Fruit fly (Drosophila melanogaster) whole organism, embryonic: Measurements from ENCODE around the gene CG11374.

Experiments
- ATbp ChIP-seq: fragments of 200-800 bp; sonication (Bioruptor generic); optimal IDR thresholded peaks from 2 replicates; lab custom pipeline; 2017; ENCODE audit warnings: missing biosample characterization, mild to moderate bottlenecking, missing genetic modification characterization, missing genetic modification reagents
- CG10431 ChIP-seq: fragments of 200-800 bp; sonication (Bioruptor generic); optimal IDR thresholded peaks from 3 replicates; lab custom pipeline; 2018; ENCODE audit warnings: missing biosample characterization, mild to moderate bottlenecking, missing genetic modification characterization
- CG13624 ChIP-seq: fragments of 200-800 bp; sonication (Bioruptor generic); optimal IDR thresholded peaks from 2 replicates; lab custom pipeline; 2016; ENCODE audit warnings: missing biosample characterization, missing genetic modification characterization
- CG13894 ChIP-seq: fragments of 200-800 bp; sonication (Bioruptor generic); optimal IDR thresholded peaks from 3 replicates; lab custom pipeline; 2018; ENCODE audit warnings: missing biosample characterization, mild to moderate bottlenecking, missing genetic modification characterization, moderate library complexity
- CG14965 ChIP-seq: fragments of 200-800 bp; sonication (Bioruptor generic); optimal IDR thresholded peaks from 2 replicates; lab custom pipeline; 2016; ENCODE audit warnings: missing biosample characterization, missing genetic modification characterization, borderline replicate concordance
- CG15479 ChIP-seq: fragments of 200-800 bp; sonication (Bioruptor generic); optimal IDR thresholded peaks from 3 replicates; lab custom pipeline; 2019; ENCODE audit warnings: missing biosample characterization, mild to moderate bottlenecking, missing genetic modification characterization, moderate library complexity
- CG17328 ChIP-seq: fragments of 200-800 bp; sonication (Bioruptor generic); IDR thresholded peaks from 2 replicates; pipeline ENCODE4 v1.3.6; 2022; ENCODE audit warnings: missing biosample characterization, missing genetic modification characterization
- CG17361 ChIP-seq: fragments of 200-800 bp; sonication (Bioruptor generic); IDR thresholded peaks from 3 replicates; pipeline ENCODE4 v1.3.6; 2022; ENCODE audit warnings: missing biosample characterization, missing genetic modification characterization
- CG17568 ChIP-seq: fragments of 200-800 bp; sonication (Bioruptor generic); optimal IDR thresholded peaks from 2 replicates; lab custom pipeline; 2018; ENCODE audit warnings: missing biosample characterization, mild to moderate bottlenecking, missing genetic modification characterization, moderate library complexity
- CG18011 ChIP-seq: fragments of 200-800 bp; sonication (Bioruptor generic); optimal IDR thresholded peaks from 2 replicates; lab custom pipeline; 2017; ENCODE audit warnings: missing biosample characterization, missing genetic modification characterization, mild to moderate bottlenecking, moderate library complexity, missing genotype
- CG30020 ChIP-seq: fragments of 200-800 bp; optimal IDR thresholded peaks from 2 replicates; lab custom pipeline; 2019; ENCODE audit warnings: missing biosample characterization, mild to moderate bottlenecking, missing genetic modification characterization, moderate library complexity
- CG31441 ChIP-seq: fragments of 200-800 bp; sonication (Bioruptor generic); IDR thresholded peaks from 2 replicates; pipeline ENCODE4 v1.3.6; 2022; ENCODE audit warnings: missing biosample characterization, missing genetic modification characterization
- CG32532 ChIP-seq: fragments of 200-800 bp; sonication (Bioruptor generic); IDR thresholded peaks from 2 replicates; pipeline ENCODE4 v1.3.6; 2022; ENCODE audit warnings: missing biosample characterization, missing genetic modification characterization
- CG34224 ChIP-seq: fragments of 200-800 bp; sonication (Bioruptor generic); IDR thresholded peaks from 3 replicates; pipeline ENCODE4 v1.3.6; 2022; ENCODE audit warnings: missing biosample characterization, missing genetic modification characterization; ENCODE audit not compliant: partially characterized antibody
- CG3838 ChIP-seq: fragments of 200-800 bp; sonication (Bioruptor generic); optimal IDR thresholded peaks from 3 replicates; lab custom pipeline; 2016; ENCODE audit warnings: missing biosample characterization, missing genetic modification characterization
- CG6813 ChIP-seq: fragments of 200-800 bp; sonication (Bioruptor generic); optimal IDR thresholded peaks from 2 replicates; lab custom pipeline; 2017; ENCODE audit warnings: missing biosample characterization, missing genetic modification characterization, mild to moderate bottlenecking, moderate library complexity, missing genetic modification reagents
- CG7987 ChIP-seq: fragments of 200-800 bp; sonication (Bioruptor generic); optimal IDR thresholded peaks from 2 replicates; lab custom pipeline; 2018; ENCODE audit warnings: missing biosample characterization, mild to moderate bottlenecking, missing genetic modification characterization, moderate library complexity
- CG8290 ChIP-seq, 3 experiments: fragments of 200-800 bp; sonication (Bioruptor generic); optimal IDR thresholded peaks; 2 replicates each; lab custom pipeline; 2016 to 2019; ENCODE audit warnings: missing biosample characterization in 3 of 3, missing genetic modification characterization in 3 of 3, mild to moderate bottlenecking in 2 of 3, moderate library complexity in 1 of 3
- CG8765 ChIP-seq: fragments of 200-800 bp; sonication (Bioruptor generic); IDR thresholded peaks from 2 replicates; pipeline ENCODE4 v1.3.6; 2022; ENCODE audit warnings: missing biosample characterization, missing genetic modification characterization
- CkIIα-i1 ChIP-seq: fragments of 200-800 bp; sonication (Bioruptor generic); IDR thresholded peaks from 2 replicates; pipeline ENCODE4 v1.3.6; 2022; ENCODE audit warnings: missing biosample characterization, missing genetic modification characterization
- Dad ChIP-seq: fragments of 200-800 bp; sonication (Bioruptor generic); optimal IDR thresholded peaks from 3 replicates; lab custom pipeline; 2016; ENCODE audit warnings: missing biosample characterization, missing genetic modification characterization
- Dfd ChIP-seq, 2 experiments: fragments of >200 bp; optimal IDR thresholded peaks; 2 replicates each; lab custom pipeline; 2017; ENCODE audit warnings: missing biosample characterization in 2 of 2, missing genetic modification characterization in 2 of 2
- Gug ChIP-seq: fragments of 200-800 bp; sonication (Bioruptor generic); IDR thresholded peaks from 4 replicates; pipeline ENCODE4 v1.3.6; 2022; ENCODE audit warnings: missing biosample characterization, missing genetic modification characterization
- Hmr ChIP-seq: fragments of 200-800 bp; sonication (Bioruptor generic); optimal IDR thresholded peaks from 3 replicates; lab custom pipeline; 2017; ENCODE audit warnings: mild to moderate bottlenecking, missing biosample characterization, missing genetic modification reagents, missing genetic modification characterization
- Lim3 ChIP-seq: fragments of 200-800 bp; sonication (Bioruptor generic); IDR thresholded peaks from 2 replicates; pipeline ENCODE4 v1.3.6; 2022; ENCODE audit warnings: missing biosample characterization, missing genetic modification characterization
- Nf-YB ChIP-seq: fragments of 200-800 bp; sonication (Bioruptor generic); optimal IDR thresholded peaks from 3 replicates; lab custom pipeline; 2019; ENCODE audit warnings: missing biosample characterization, mild to moderate bottlenecking, missing genetic modification characterization, moderate library complexity
- Poxn ChIP-seq: fragments of 200-800 bp; sonication (Bioruptor generic); IDR thresholded peaks from 2 replicates; pipeline ENCODE4 v1.3.6; 2022; ENCODE audit warnings: missing biosample characterization, missing genetic modification characterization
- Tbp ChIP-seq: fragments of >200 bp; optimal IDR thresholded peaks from 2 replicates; lab custom pipeline; 2018; ENCODE audit warnings: missing biosample characterization, missing genetic modification characterization
- Trl ChIP-seq, 3 experiments: fragments of >200 bp in 2 of 3; fragments of 200-800 bp in 1 of 3; sonication (Bioruptor generic) in 1 of 3; optimal IDR thresholded peaks; 2 replicates in 1 of 3; 3 replicates in 2 of 3; lab custom pipeline; 2016 to 2017; ENCODE audit warnings: missing biosample characterization in 1 of 3, missing genetic modification characterization in 1 of 3
- al ChIP-seq: fragments of 200-800 bp; sonication (Bioruptor generic); IDR thresholded peaks from 2 replicates; pipeline ENCODE4 v1.3.6; 2022; ENCODE audit warnings: missing biosample characterization, missing genetic modification characterization
- caup ChIP-seq: fragments of 200-800 bp; sonication (Bioruptor generic); optimal IDR thresholded peaks from 3 replicates; lab custom pipeline; 2017; ENCODE audit warnings: missing biosample characterization, mild to moderate bottlenecking, missing genetic modification characterization, moderate library complexity; ENCODE audit not compliant: severe bottlenecking
- cg ChIP-seq: fragments of 200-800 bp; sonication (Bioruptor generic); optimal IDR thresholded peaks from 3 replicates; lab custom pipeline; 2019; ENCODE audit warnings: missing biosample characterization, mild to moderate bottlenecking, missing genetic modification characterization, moderate library complexity
- dmrt11E ChIP-seq: fragments of 200-800 bp; sonication (Bioruptor generic); optimal IDR thresholded peaks from 3 replicates; lab custom pipeline; 2018; ENCODE audit warnings: missing biosample characterization, mild to moderate bottlenecking, missing genetic modification characterization, moderate library complexity
- exex ChIP-seq: fragments of 200-800 bp; sonication (Bioruptor generic); optimal IDR thresholded peaks from 4 replicates; lab custom pipeline; 2018; ENCODE audit warnings: missing biosample characterization, mild to moderate bottlenecking, missing genetic modification characterization, moderate library complexity
- ftz-f1 ChIP-seq: fragments of 200-800 bp; sonication (Bioruptor generic); optimal IDR thresholded peaks from 2 replicates; lab custom pipeline; 2016; ENCODE audit warnings: missing biosample characterization, missing genetic modification characterization
- gcm2 ChIP-seq: fragments of 200-800 bp; sonication (Bioruptor generic); optimal IDR thresholded peaks from 2 replicates; lab custom pipeline; 2016; ENCODE audit warnings: missing biosample characterization, missing genetic modification characterization
- ham ChIP-seq: fragments of 200-800 bp; sonication (Bioruptor generic); IDR thresholded peaks from 2 replicates; pipeline ENCODE4 v1.3.6; 2022; ENCODE audit warnings: missing biosample characterization, missing genetic modification characterization
- ind ChIP-seq: fragments of 200-800 bp; sonication (Bioruptor generic); optimal IDR thresholded peaks from 3 replicates; lab custom pipeline; 2016; ENCODE audit warnings: missing biosample characterization, missing genetic modification characterization
- klu ChIP-seq: fragments of 200-800 bp; sonication (Bioruptor generic); IDR thresholded peaks from 2 replicates; pipeline ENCODE4 v1.3.6; 2022; ENCODE audit warnings: missing biosample characterization, missing genetic modification characterization
- lbe ChIP-seq: fragments of 200-800 bp; sonication (Bioruptor generic); optimal IDR thresholded peaks from 2 replicates; lab custom pipeline; 2016; ENCODE audit warnings: missing biosample characterization, mild to moderate bottlenecking, missing genetic modification characterization
- lola ChIP-seq, 3 experiments: fragments of >200 bp in 2 of 3; fragments of 200-800 bp in 1 of 3; sonication (Bioruptor generic) in 1 of 3; optimal IDR thresholded peaks; 2 replicates each; lab custom pipeline; 2017 to 2019; ENCODE audit warnings: missing biosample characterization in 3 of 3, missing genetic modification characterization in 3 of 3, mild to moderate bottlenecking in 1 of 3, moderate library complexity in 1 of 3
- mirr ChIP-seq: fragments of 200-800 bp; sonication (Bioruptor generic); optimal IDR thresholded peaks from 3 replicates; lab custom pipeline; 2018; ENCODE audit warnings: missing biosample characterization, mild to moderate bottlenecking, missing genetic modification characterization
- otp ChIP-seq: fragments of 200-800 bp; sonication (Bioruptor generic); IDR thresholded peaks from 3 replicates; pipeline ENCODE4, ENCODE4 v1.3.6; 2022; ENCODE audit warnings: missing biosample characterization, missing genetic modification characterization
- pzg ChIP-seq: fragments of 200-800 bp; sonication (Bioruptor generic); optimal IDR thresholded peaks from 3 replicates; lab custom pipeline; 2018; ENCODE audit warnings: missing biosample characterization, mild to moderate bottlenecking, missing genetic modification characterization, moderate library complexity
- repo ChIP-seq: fragments of 200-800 bp; sonication (Bioruptor generic); optimal IDR thresholded peaks from 2 replicates; lab custom pipeline; 2016; ENCODE audit warnings: missing biosample characterization, missing genetic modification characterization
- tio ChIP-seq: fragments of 200-800 bp; sonication (Bioruptor generic); optimal IDR thresholded peaks from 2 replicates; lab custom pipeline; 2017; ENCODE audit warnings: missing biosample characterization, missing genetic modification characterization, inconsistent platforms
- twi ChIP-seq: fragments of 200-800 bp; optimal IDR thresholded peaks from 2 replicates; lab custom pipeline; 2019; ENCODE audit warnings: missing biosample characterization, mild to moderate bottlenecking, missing genetic modification characterization, moderate library complexity
- zf30C ChIP-seq: fragments of 200-800 bp; sonication (Bioruptor generic); optimal IDR thresholded peaks from 3 replicates; lab custom pipeline; 2018; ENCODE audit warnings: missing biosample characterization, mild to moderate bottlenecking, missing genetic modification characterization

Gene CG11374

DNA sequence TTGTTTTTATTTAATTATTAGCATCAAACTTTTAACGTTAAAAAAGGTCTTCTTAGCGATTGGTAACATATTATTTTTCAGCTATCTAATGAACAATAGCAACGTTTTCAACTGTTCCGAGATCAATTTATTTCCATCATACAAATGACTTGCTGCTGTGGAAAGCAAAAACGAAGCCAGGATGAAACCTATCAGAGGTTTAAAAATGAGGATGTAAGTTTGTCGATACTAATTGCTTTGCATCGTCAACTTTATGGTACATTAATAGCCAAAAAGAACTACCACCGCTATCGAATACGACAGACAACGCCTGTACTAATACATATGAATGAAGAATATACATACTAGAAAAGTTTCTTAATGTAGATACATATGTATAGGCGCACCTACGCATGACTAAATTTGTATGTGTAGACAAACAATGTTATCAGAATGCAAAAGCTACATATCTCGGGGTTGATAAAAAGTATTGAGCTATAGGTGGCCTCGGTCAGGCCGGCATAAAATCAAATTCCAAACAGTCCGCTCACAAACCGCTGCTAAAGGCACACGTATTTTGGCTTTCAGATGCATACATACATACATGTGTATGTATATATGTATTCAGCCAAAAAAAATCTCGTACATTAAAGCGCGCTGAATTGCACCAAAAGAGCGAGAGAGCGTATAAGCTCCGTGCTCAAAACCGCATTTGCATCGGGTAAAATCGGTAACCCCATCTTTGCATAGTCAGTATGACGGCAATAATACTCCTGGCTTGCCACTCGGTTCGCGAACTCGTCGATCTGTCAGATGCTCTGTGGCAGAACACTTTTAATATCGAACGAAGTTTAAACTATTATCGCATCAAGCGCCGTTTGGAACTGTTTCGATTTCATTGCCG is 4.0 kb upstream of the CG11374 start (continued):
- TF ChIP-seq dmrt11E (no peak), CG6813 (GFP tag; lab: Kevin White, UChicago) (no peak), CG8765 (GFP tag; lab: Robert Waterston, UW) (no peak), Dfd (GFP tag; optimal IDR thresholded peaks at IDR 0.05; lab: Kevin White, UChicago) (no peak), Trl (optimal IDR thresholded peaks at IDR 0.05; lab: Kevin White, UChicago) (peak; percentile 57 to 65), Trl (GFP tag; optimal IDR thresholded peaks at IDR 0.05; lab: Kevin White, UChicago) (no peak), twi (no peak), lola (GFP tag; optimal IDR thresholded peaks at IDR 0.05; lab: Kevin White, UChicago) (peak in 1 of 3 experiments; percentile 29), CG34224 (GFP tag; lab: Robert Waterston, UW) (no peak), CG8290 (GFP tag; optimal IDR thresholded peaks at IDR 0.05; lab: Kevin White, UChicago) (no peak), CG8290 (tag; optimal IDR thresholded peaks at IDR 0.05; lab: Kevin White, UChicago) (peak in 1 of 2 experiments; percentile 42), zf30C (GFP tag; lab: Kevin White, UChicago) (no peak), CG17328 (GFP tag; lab: Robert Waterston, UW) (no peak), tio (GFP tag; lab: Kevin White, UChicago) (no peak), CG32532 (GFP tag; lab: Robert Waterston, UW) (no peak), cg (GFP tag; lab: Kevin White, UChicago) (peak; percentile 90), repo (GFP tag; lab: Kevin White, UChicago) (no peak), CG17568 (no peak), Hmr (GFP tag; lab: Kevin White, UChicago) (no peak), CG10431 (GFP tag; lab: Kevin White, UChicago) (no peak), Dad (no peak), Nf-YB (GFP tag; lab: Kevin White, UChicago) (no peak), ham (no peak), Tbp (GFP tag; lab: Kevin White, UChicago) (no peak), otp (GFP tag; lab: Robert Waterston, UW) (no peak), CG13624 (GFP tag; lab: Kevin White, UChicago) (no peak), gcm2 (GFP tag; lab: Kevin White, UChicago) (no peak), ind (GFP tag; lab: Kevin White, UChicago) (no peak), caup (GFP tag; lab: Kevin White, UChicago) (peak; percentile 9), CG15479 (GFP tag; lab: Kevin White, UChicago) (no peak), CG13894 (tag; lab: Kevin White, UChicago) (peak; percentile 19), exex (tag; lab: Kevin White, UChicago) (peak; percentile 21), CG18011 (GFP tag; lab: Kevin White, UChicago) (no peak), Poxn (GFP tag; lab: Robert Waterston, UW) (no peak), klu (GFP tag; lab: Robert Waterston, UW) (no peak), CG14965 (GFP tag; lab: Kevin White, UChicago) (no peak), ftz-f1 (peak; percentile 66), al (GFP tag; lab: Robert Waterston, UW) (no peak), CG31441 (GFP tag; lab: Robert Waterston, UW) (no peak; the same call in 1 of the 2 replicates), ATbp (GFP tag; lab: Kevin White, UChicago) (no peak), mirr (GFP tag; lab: Kevin White, UChicago) (peak; percentile 94), Gug (no peak), CG17361 (GFP tag; lab: Robert Waterston, UW) (no peak), pzg (peak; percentile 14), CG7987 (GFP tag; lab: Kevin White, UChicago) (no peak), CG3838 (no peak), CG30020 (no peak), Lim3 (no peak), CkIIα-i1 (GFP tag; lab: Robert Waterston, UW) (no peak), lbe (GFP tag; lab: Kevin White, UChicago) (peak; percentile 30)
